Fruit fly (Drosophila melanogaster): ENCODE results near the gene Hrb87F.

dm6 chr3R:13609146-13609545 lies 51.2 kb downstream of the Hrb87F start, which contains the start of gene CG9759:
- TF ChIP-seq CG8478 (optimal IDR thresholded peaks at IDR 0.05) = no peak
- no peak for TF ChIP-seq CTCF (optimal IDR thresholded peaks at IDR 0.05)
